Worm (Caenorhabditis elegans): ENCODE data around the gene B0393.4.

B0393.4 gene

DNA sequence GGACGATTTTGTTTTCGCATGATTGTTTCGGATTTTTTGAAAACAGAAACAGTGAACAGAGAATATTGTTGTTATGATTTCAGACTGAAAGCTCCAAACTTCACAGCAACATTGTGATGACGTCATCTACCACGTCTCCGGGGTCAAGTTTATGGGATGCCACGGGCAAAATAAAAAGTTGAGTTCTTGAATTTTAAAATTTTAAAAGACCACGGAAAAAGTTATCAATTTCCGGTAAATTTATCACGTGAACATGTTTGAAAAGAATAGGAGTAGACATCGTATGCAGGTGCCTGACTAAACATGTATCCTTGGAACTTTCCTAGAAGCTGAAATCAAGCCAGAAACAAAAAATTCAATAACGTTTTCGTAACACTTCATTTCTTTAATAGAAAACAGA is at the start of gene B0393.4:
Gene B0393.4, minus strand, starts transcription at position 101 of the 400 bp plus-strand sequence.
- no peak for TF ChIP-seq ttx-3 (tag; optimal IDR thresholded peaks at IDR 0.05)
- no peak for TF ChIP-seq ceh-34 (tag; optimal IDR thresholded peaks at IDR 0.05)
- no peak for TF ChIP-seq sox-2 (GFP tag; IDR thresholded peaks at IDR 0.05)
- TF ChIP-seq ref-2 (tag; optimal IDR thresholded peaks at IDR 0.05), result no peak
- no peak for TF ChIP-seq C08G9.2 (tag; optimal IDR thresholded peaks at IDR 0.05)

DNA sequence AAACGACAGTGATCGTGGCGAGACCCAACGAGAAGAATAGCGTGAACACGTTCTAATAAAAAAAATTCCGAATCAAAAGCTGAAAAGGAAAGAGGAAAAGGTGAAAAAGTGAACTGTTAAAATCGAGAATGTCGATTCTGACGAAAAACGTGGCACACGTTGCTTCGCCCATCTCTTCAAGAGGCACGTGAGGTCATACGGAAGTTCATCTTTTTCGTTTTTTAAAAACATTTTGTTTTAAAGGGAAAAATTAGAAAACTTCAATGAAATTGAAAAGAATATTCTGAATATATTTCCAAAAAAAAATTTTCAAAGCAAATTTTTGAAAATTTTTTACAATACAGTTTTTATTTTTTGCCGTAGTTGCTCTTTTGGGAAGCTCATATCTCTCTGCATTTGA is 47.8 kb upstream of the B0393.4 start, which contains the start of gene C38D4.7:
Gene C38D4.7, minus strand, starts transcription at position 101 of the 400 bp plus-strand sequence.
- TF ChIP-seq ceh-34 (tag; optimal IDR thresholded peaks at IDR 0.05) (no peak), ceh-14 (tag; optimal IDR thresholded peaks at IDR 0.05) (no peak), odd-2 (tag; optimal IDR thresholded peaks at IDR 0.05) (no peak), elt-4 (tag; optimal IDR thresholded peaks at IDR 0.05) (no peak), mec-3 (tag; optimal IDR thresholded peaks at IDR 0.05; ENCODE audit: borderline replicate concordance) (no peak), ama-1 (optimal IDR thresholded peaks at IDR 0.05) (no peak), Y22D7AL.16 (tag; optimal IDR thresholded peaks at IDR 0.05) (no peak), hlh-6 (tag; optimal IDR thresholded peaks at IDR 0.05) (no peak), hlh-8 (tag; optimal IDR thresholded peaks at IDR 0.05) (no peak)

DNA sequence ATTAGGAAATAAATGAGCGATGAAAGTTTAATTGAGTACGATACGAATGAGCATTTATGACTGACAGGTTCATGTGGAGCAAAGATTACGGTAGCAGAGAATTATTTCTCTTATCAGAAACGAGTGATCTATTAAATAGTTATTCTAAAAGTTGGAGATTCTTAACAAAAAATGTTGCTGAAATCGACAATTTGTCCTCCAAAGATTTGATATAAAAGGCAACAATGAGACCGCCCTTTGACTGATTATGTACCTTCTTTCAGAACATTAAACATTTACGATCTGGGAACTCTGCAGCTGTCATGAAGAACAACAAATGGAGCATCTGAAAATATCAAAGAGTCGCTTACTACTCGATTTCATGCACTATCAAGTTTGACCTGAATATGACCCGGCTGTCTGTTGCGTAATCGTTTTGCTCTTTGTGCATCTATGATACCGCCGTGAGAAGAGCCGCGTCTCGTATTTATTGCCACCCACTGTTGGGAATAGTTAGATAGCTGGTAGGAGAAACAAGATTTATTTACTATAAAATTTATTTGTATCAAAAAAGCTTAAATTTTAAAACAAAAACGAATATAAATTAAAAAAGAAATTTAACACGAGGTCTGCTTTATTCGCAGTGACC is 46.2 kb upstream of the B0393.4 start, which contains the start of gene pal-1:
Gene pal-1, minus strand, starts transcription at position 51 of the 628 bp plus-strand sequence.
- TF ChIP-seq dve-1 (tag; optimal IDR thresholded peaks at IDR 0.05) (no peak), pat-9 (tag; optimal IDR thresholded peaks at IDR 0.05) (no peak), sox-4 (tag; optimal IDR thresholded peaks at IDR 0.05) (no peak), ttx-3 (tag; optimal IDR thresholded peaks at IDR 0.05) (no peak), ztf-16 (tag; optimal IDR thresholded peaks at IDR 0.05) (no peak), pqm-1 (tag; optimal IDR thresholded peaks at IDR 0.05) (no peak), C08G9.2 (tag; optimal IDR thresholded peaks at IDR 0.05) (no peak), sox-2 (GFP tag; IDR thresholded peaks at IDR 0.05) (no peak), dmd-4 (tag; optimal IDR thresholded peaks at IDR 0.05; ENCODE audit: borderline replicate concordance) (no peak), ceh-24 (tag; optimal IDR thresholded peaks at IDR 0.05) (no peak), pag-3 (tag; optimal IDR thresholded peaks at IDR 0.05; ENCODE audit: borderline replicate concordance) (no peak), pros-1 (tag; optimal IDR thresholded peaks at IDR 0.05) (no peak), ceh-45 (GFP tag; IDR thresholded peaks at IDR 0.05) (no peak), unc-55 (GFP tag; optimal IDR thresholded peaks at IDR 0.05) (no peak), ceh-19 (GFP tag; optimal IDR thresholded peaks at IDR 0.05) (no peak), rnt-1 (tag; optimal IDR thresholded peaks at IDR 0.05) (no peak), npax-4 (tag; optimal IDR thresholded peaks at IDR 0.05) (no peak), fax-1 (tag; optimal IDR thresholded peaks at IDR 0.05) (no peak), unc-3 (GFP tag; conservative IDR thresholded peaks at IDR 0.05) (no peak), unc-3 (tag; optimal IDR thresholded peaks at IDR 0.05) (no peak), nhr-232 (tag; optimal IDR thresholded peaks at IDR 0.05) (no peak)

DNA sequence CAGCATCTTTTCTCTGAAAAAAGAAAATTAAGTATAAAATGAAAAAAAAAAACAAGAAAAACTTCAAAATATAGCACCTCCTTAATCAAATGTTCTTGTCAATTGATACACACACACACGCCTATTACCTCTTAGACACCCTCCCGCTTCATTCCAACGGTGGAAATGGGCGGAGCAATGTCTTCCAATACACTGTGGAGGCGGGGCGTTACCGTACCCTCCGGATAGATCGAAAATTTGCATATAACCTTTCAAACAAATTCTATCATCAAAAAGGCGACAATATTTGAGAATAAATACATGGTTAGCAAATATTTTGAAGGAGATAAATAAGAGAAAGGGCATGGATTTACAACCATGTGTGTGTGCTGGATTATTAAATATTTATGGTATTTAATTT is 44.7 kb upstream of the B0393.4 start:
- no peak for TF ChIP-seq syd-9 (tag; optimal IDR thresholded peaks at IDR 0.05)
- peak; percentile 85 for TF ChIP-seq nfya-1 (tag; optimal IDR thresholded peaks at IDR 0.05)
- no peak for TF ChIP-seq odd-2 (tag; optimal IDR thresholded peaks at IDR 0.05)
- TF ChIP-seq rnt-1 (tag; optimal IDR thresholded peaks at IDR 0.05), result no peak
- no peak for TF ChIP-seq nhr-11 (tag; optimal IDR thresholded peaks at IDR 0.05)
- no peak for TF ChIP-seq hlh-13 (GFP tag; optimal IDR thresholded peaks at IDR 0.05)

DNA sequence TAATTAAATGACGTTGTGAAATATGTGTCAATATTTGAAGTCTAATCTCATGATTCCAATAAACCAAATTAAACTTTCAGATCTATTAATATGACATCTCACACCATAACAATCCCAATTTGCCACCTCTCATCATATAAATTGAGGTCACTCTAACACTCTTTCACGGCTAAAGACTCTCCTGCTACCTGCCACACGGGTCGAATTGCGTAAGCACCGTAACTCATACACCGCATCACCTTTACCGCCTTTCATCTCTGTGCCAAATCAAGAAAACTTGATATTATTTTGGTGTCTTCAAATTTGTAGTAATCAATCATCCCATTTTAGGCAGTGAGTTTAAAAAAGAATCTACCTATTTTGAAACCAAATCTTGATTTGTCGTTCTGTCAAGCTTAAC is 42.9 kb upstream of the B0393.4 start:
- TF ChIP-seq unc-86 (tag; optimal IDR thresholded peaks at IDR 0.05) (no peak), gmeb-2 (tag; optimal IDR thresholded peaks at IDR 0.05) (no peak), sox-4 (tag; optimal IDR thresholded peaks at IDR 0.05) (no peak), hlh-8 (tag; optimal IDR thresholded peaks at IDR 0.05) (no peak), sdc-2 (tag; optimal IDR thresholded peaks at IDR 0.05) (no peak), dmd-4 (tag; optimal IDR thresholded peaks at IDR 0.05; ENCODE audit: borderline replicate concordance) (no peak), nhr-11 (tag; optimal IDR thresholded peaks at IDR 0.05) (no peak), pha-2 (tag; optimal IDR thresholded peaks at IDR 0.05) (no peak), K02D7.2 (tag; optimal IDR thresholded peaks at IDR 0.05) (no peak), ceh-48 (tag; optimal IDR thresholded peaks at IDR 0.05) (no peak), ceh-18 (tag; optimal IDR thresholded peaks at IDR 0.05) (no peak)
